Fruit fly (Drosophila melanogaster) whole organism, wandering third instar larva: ENCODE results near the gene rno.

ENCODE experiments used
- Hr78 ChIP-seq: fragments of >200 bp; optimal IDR thresholded peaks from 2 replicates; lab custom pipeline; 2017; ENCODE audit warnings: missing biosample characterization, missing genetic modification characterization
- OdsH ChIP-seq: fragments of 200-800 bp; sonication (Bioruptor generic); optimal IDR thresholded peaks from 2 replicates; lab custom pipeline; 2016; ENCODE audit warnings: missing biosample characterization, mild to moderate bottlenecking, missing genetic modification characterization
- Vsx2 ChIP-seq: fragments of 200-300, 225-300 bp; sonication (Bioruptor generic); optimal IDR thresholded peaks from 2 replicates; lab custom pipeline; 2018; ENCODE audit warnings: missing biosample characterization, missing genetic modification characterization; ENCODE audit not compliant: partially characterized antibody
- h ChIP-seq: fragments of 200-800 bp; sonication (Bioruptor generic); optimal IDR thresholded peaks from 3 replicates; lab custom pipeline; 2016; ENCODE audit warnings: missing biosample characterization, mild to moderate bottlenecking, missing genetic modification characterization
- lola ChIP-seq: fragments of >200 bp; optimal IDR thresholded peaks from 2 replicates; lab custom pipeline; 2017; ENCODE audit warnings: missing biosample characterization, missing genetic modification characterization
- sage ChIP-seq: fragments of 200-800 bp; sonication (Bioruptor generic); optimal IDR thresholded peaks from 2 replicates; lab custom pipeline; 2016; ENCODE audit warnings: missing biosample characterization, mild to moderate bottlenecking, missing genetic modification characterization
- sv ChIP-seq: fragments of 200-800 bp; sonication (Bioruptor generic); optimal IDR thresholded peaks from 3 replicates; lab custom pipeline; 2016; ENCODE audit warnings: missing biosample characterization, missing genetic modification characterization
- usp ChIP-seq: fragments of >200 bp; optimal IDR thresholded peaks from 2 replicates; lab custom pipeline; 2017; ENCODE audit warnings: missing biosample characterization, missing genetic modification characterization

- TF ChIP-seq h (GFP tag; lab: Kevin White, UChicago) (peak; percentile 17), Hr78 (GFP tag; lab: Kevin White, UChicago) (no peak), lola (no peak), OdsH (GFP tag; lab: Kevin White, UChicago) (peak; percentile 68), Vsx2 (GFP tag; lab: Kevin White, UChicago) (no peak), usp (GFP tag; lab: Kevin White, UChicago) (no peak), sage (GFP tag; lab: Kevin White, UChicago) (no peak), sv (GFP tag; lab: Kevin White, UChicago) (peak; percentile 12)
These were observed at the start of gene rno, which contains the start of gene mri for dm6 chr3L:199754-200596.
